Fruit fly (Drosophila melanogaster) whole organism, prepupa: ENCODE results near the gene Afg3l2.

Source experiments
- CG34406 ChIP-seq: fragments of 200-800 bp; sonication (Bioruptor generic); optimal IDR thresholded peaks from 3 replicates; lab custom pipeline; 2016; ENCODE audit warnings: missing biosample characterization, missing genetic modification characterization
- CG6854 ChIP-seq: fragments of 200-800 bp; sonication (Bioruptor generic); optimal IDR thresholded peaks from 2 replicates; lab custom pipeline; 2017; ENCODE audit warnings: missing biosample characterization, mild to moderate bottlenecking, missing genetic modification characterization
- CG8319 ChIP-seq: fragments of 200-800 bp; sonication (Bioruptor generic); optimal IDR thresholded peaks from 3 replicates; lab custom pipeline; 2016; ENCODE audit warnings: missing biosample characterization, missing genetic modification characterization
- CG8632 ChIP-seq: fragments of 200-800 bp; sonication (Bioruptor generic); optimal IDR thresholded peaks from 3 replicates; lab custom pipeline; 2016; ENCODE audit warnings: missing biosample characterization, missing genetic modification characterization
- CG9139 ChIP-seq: fragments of 200-800 bp; sonication (Bioruptor generic); optimal IDR thresholded peaks from 3 replicates; lab custom pipeline; 2017; ENCODE audit warnings: missing biosample characterization, mild to moderate bottlenecking, missing genetic modification characterization
- Hr38 ChIP-seq: sonication (Bioruptor generic); optimal IDR thresholded peaks from 2 replicates; lab custom pipeline; 2016; ENCODE audit warnings: missing biosample characterization, missing genetic modification characterization
- Met ChIP-seq: fragments of 200-800 bp; sonication (Bioruptor generic); optimal IDR thresholded peaks from 3 replicates; lab custom pipeline; 2016; ENCODE audit warnings: missing biosample characterization, missing genetic modification characterization
- OdsH ChIP-seq: fragments of 200-800 bp; sonication (Bioruptor generic); optimal IDR thresholded peaks from 3 replicates; lab custom pipeline; 2016; ENCODE audit warnings: missing biosample characterization, missing genetic modification characterization
- Sox15 ChIP-seq: fragments of 200-800 bp; sonication (Bioruptor generic); optimal IDR thresholded peaks from 3 replicates; lab custom pipeline; 2016; ENCODE audit warnings: missing biosample characterization, missing genetic modification characterization
- eg ChIP-seq: fragments of 200-800 bp; sonication (Bioruptor generic); IDR thresholded peaks from 3 replicates; pipeline ENCODE4 v1.3.6; 2022; ENCODE audit warnings: missing biosample characterization, missing genetic modification characterization
- vri ChIP-seq: fragments of 200-800 bp; sonication (Bioruptor generic); optimal IDR thresholded peaks from 3 replicates; lab custom pipeline; 2016; ENCODE audit warnings: missing biosample characterization, mild to moderate bottlenecking, missing genetic modification characterization

dm6 chr3L:17253887-17254581 is 12.1 kb upstream of the Afg3l2 start, which contains the start of gene CG6497:
- TF ChIP-seq Sox15 (GFP tag; lab: Kevin White, UChicago) (no peak), CG6854 (GFP tag; lab: Kevin White, UChicago) (no peak), CG8319 (GFP tag; lab: Kevin White, UChicago) (no peak), vri (no peak), Hr38 (no peak), Met (GFP tag; lab: Kevin White, UChicago) (no peak), OdsH (GFP tag; lab: Kevin White, UChicago) (no peak), CG8632 (GFP tag; lab: Kevin White, UChicago) (no peak), CG34406 (no peak), CG9139 (no peak), eg (no peak)
